Fruit fly (Drosophila melanogaster) whole organism, larva: Measurements from ENCODE around the gene slpr.

ENCODE experiments used
- noc ChIP-seq: fragments of 200-800 bp; sonication (Bioruptor generic); optimal IDR thresholded peaks from 3 replicates; lab custom pipeline; 2019; ENCODE audit warnings: missing biosample characterization, mild to moderate bottlenecking, missing genetic modification characterization, moderate library complexity

slpr gene

DNA sequence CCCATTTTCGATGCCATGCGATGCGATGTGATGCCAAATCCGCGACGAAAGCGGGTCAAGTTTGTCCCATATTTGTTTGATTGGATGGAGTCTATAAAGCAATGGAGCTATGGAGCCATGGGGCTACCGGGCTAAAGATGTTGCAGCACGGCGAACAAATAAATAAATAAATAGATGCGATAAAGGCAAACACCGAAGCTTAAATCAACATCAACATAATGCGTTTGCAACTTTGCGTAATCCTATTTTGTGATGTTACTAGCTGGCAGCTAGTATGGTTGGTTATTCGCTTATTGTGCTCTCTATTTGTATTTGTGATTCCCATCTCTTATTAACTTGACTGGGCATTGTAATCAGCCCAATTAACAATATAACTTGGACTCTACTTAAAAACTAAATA is 48.9 kb downstream of the slpr start:
- TF ChIP-seq noc, result no peak

DNA sequence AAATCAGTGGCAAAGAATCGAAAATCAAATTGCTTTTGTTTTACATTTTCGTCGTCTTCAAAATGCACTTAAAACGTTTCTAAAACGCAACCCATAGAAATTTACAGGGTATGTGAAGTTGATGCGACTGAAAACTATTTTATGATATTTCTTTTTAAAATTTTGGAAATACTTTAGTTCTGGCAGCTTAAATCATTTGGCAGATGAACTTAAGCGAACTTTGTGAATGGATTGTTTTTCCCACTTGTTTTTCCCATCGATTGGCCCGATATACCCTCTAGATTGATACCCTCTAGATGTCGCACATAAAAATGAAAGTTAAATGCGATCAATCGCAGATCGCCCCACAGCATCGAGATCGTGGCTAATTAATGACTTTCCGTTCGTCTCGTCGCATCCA is 50.8 kb downstream of the slpr start:
- no peak for TF ChIP-seq noc

DNA sequence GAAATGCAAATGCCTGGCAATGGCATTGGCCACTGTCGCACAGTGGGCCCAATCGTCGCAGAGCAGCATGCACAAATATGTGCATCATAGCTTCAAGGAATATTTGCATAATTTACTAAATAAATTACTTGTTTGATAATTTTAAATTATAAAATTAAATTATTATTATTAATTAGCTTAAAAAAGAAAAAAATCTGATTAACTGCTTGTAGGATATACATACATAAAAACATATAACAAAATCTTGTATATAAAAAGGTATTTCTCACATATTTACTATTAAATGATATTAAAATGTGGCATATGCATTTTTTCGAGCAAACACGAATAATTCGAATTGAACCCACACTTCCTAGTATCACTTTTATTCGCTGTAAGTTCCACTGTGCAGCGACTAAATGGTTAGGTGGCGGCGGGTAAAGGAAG is 51.7 kb downstream of the slpr start:
- no peak for TF ChIP-seq noc

DNA sequence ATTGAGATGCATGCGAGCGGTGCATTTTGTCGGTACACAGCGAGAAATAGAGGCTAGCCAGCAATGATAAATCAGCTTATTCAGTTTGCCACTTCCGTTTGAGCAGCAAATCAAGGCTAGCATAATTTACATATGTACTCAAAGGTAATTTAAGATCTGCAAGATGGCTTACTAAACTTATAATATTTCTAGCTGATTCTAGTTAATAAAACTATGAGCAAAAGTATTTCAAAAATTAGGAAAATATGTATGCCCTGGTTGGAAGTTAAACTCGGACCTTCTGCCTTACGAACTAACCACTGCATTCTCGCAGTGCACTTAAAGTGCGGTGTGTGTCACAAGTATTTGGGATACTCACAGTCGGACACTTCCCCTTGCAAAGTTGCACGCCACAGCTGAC is 54.2 kb downstream of the slpr start:
- no peak for TF ChIP-seq noc

DNA sequence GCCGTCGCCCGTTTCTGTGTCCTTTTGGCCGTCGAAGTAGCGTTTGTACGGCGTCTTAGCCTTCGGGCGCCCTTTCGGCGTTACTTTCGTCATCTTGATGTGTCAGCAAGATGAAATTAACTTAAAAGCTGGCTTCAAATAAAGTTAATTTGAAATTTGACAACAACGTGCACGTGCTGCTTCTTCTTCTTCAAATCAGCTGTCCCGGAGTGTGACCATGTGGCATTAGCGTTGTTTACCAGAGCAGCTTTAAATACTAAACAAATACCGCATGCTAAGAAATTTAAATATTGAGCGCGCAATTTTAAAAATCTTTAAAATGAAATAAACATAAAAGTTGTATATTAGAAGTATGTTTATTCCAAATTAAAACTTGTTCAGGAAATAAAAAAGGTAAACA is 56.0 kb downstream of the slpr start, which contains the start of gene CG2260:
TSS of gene CG2260 (minus strand) at position 209 of the 400 bp plus-strand sequence.
- no peak for TF ChIP-seq noc
